Fruit fly (Drosophila melanogaster) whole organism, embryonic: ENCODE measurements around the gene CG31661.
A peak's percentile ranks its signal among the peaks of the same experiment; 100 is the strongest.

Source experiments
- Asciz ChIP-seq: fragments of 200-800 bp; sonication (Bioruptor generic); optimal IDR thresholded peaks from 2 replicates; lab custom pipeline; 2017; ENCODE audit warnings: missing biosample characterization, mild to moderate bottlenecking, missing genetic modification characterization, missing genetic modification reagents
- Atf3 ChIP-seq: fragments of 200-800 bp; sonication (Bioruptor generic); optimal IDR thresholded peaks from 3 replicates; lab custom pipeline; 2016; ENCODE audit warnings: missing biosample characterization, missing genetic modification characterization
- Atf6 ChIP-seq: fragments of 200-800 bp; sonication (Bioruptor generic); IDR thresholded peaks from 2 replicates; pipeline ENCODE4 v1.3.6; 2022; ENCODE audit warnings: missing biosample characterization, missing genetic modification characterization
- Blimp-1 ChIP-seq: fragments of 200-800 bp; sonication (Bioruptor generic); optimal IDR thresholded peaks from 3 replicates; lab custom pipeline; 2018; ENCODE audit warnings: missing biosample characterization, missing genetic modification characterization, mild to moderate bottlenecking, moderate library complexity, missing genetic modification reagents
- CG11560 ChIP-seq: fragments of 200-800 bp; sonication (Bioruptor generic); IDR thresholded peaks from 3 replicates; pipeline ENCODE4 v1.3.6; 2022; ENCODE audit warnings: missing biosample characterization, missing genetic modification characterization
- CG12104 ChIP-seq: fragments of 200-800 bp; sonication (Bioruptor generic); optimal IDR thresholded peaks from 3 replicates; lab custom pipeline; 2016; ENCODE audit warnings: missing biosample characterization, missing genetic modification characterization
- CG13775 ChIP-seq: fragments of 200-800 bp; sonication (Bioruptor generic); optimal IDR thresholded peaks from 3 replicates; lab custom pipeline; 2017; ENCODE audit warnings: missing biosample characterization, mild to moderate bottlenecking, missing genetic modification characterization
- CG14050 ChIP-seq: fragments of 200-800 bp; sonication (Bioruptor generic); IDR thresholded peaks from 3 replicates; pipeline ENCODE4 v1.3.6; 2022; ENCODE audit warnings: missing biosample characterization, missing genetic modification characterization
- CG1603 ChIP-seq: fragments of 200-800 bp; sonication (Bioruptor generic); optimal IDR thresholded peaks from 2 replicates; lab custom pipeline; 2019; ENCODE audit warnings: missing biosample characterization, mild to moderate bottlenecking, missing genetic modification characterization, moderate library complexity
- CG16863 ChIP-seq: fragments of 200-800 bp; sonication (Bioruptor generic); optimal IDR thresholded peaks from 3 replicates; lab custom pipeline; 2016; ENCODE audit warnings: missing biosample characterization, missing genetic modification characterization
- CG17361 ChIP-seq: fragments of 200-800 bp; sonication (Bioruptor generic); IDR thresholded peaks from 3 replicates; pipeline ENCODE4 v1.3.6; 2022; ENCODE audit warnings: missing biosample characterization, missing genetic modification characterization
- CG17612 ChIP-seq: fragments of 200-800 bp; sonication (Bioruptor generic); IDR thresholded peaks from 2 replicates; pipeline ENCODE4 v1.3.6; 2022; ENCODE audit warnings: missing biosample characterization, missing genetic modification characterization
- CG1792 ChIP-seq: fragments of 200-800 bp; sonication (Bioruptor generic); optimal IDR thresholded peaks from 2 replicates; lab custom pipeline; 2016; ENCODE audit warnings: missing biosample characterization, missing genetic modification characterization
- CG2116 ChIP-seq: fragments of 200-800 bp; sonication (Bioruptor generic); optimal IDR thresholded peaks from 3 replicates; lab custom pipeline; 2018; ENCODE audit warnings: missing biosample characterization, mild to moderate bottlenecking, missing genetic modification characterization
- CG2199 ChIP-seq: fragments of 200-800 bp; sonication (Bioruptor generic); IDR thresholded peaks from 3 replicates; pipeline ENCODE4 v1.3.6; 2022; ENCODE audit warnings: missing biosample characterization, missing genetic modification characterization
- CG2202 ChIP-seq: fragments of 200-800 bp; sonication (Bioruptor generic); optimal IDR thresholded peaks from 2 replicates; lab custom pipeline; 2018; ENCODE audit warnings: missing biosample characterization, mild to moderate bottlenecking, missing genetic modification characterization
- CG34422 ChIP-seq: fragments of 200-800 bp; sonication (Bioruptor generic); IDR thresholded peaks from 3 replicates; pipeline ENCODE4 v1.3.6; 2022; ENCODE audit warnings: missing biosample characterization, missing genetic modification characterization
- CG8281 ChIP-seq: fragments of 200-800 bp; sonication (Bioruptor generic); optimal IDR thresholded peaks from 2 replicates; lab custom pipeline; 2018; ENCODE audit warnings: missing biosample characterization, mild to moderate bottlenecking, missing genetic modification characterization, moderate library complexity
- CG8388 ChIP-seq: fragments of 200-800 bp; sonication (Bioruptor generic); optimal IDR thresholded peaks from 2 replicates; lab custom pipeline; 2019; ENCODE audit warnings: missing biosample characterization, mild to moderate bottlenecking, missing genetic modification characterization, moderate library complexity
- D19B ChIP-seq: fragments of 200-800 bp; sonication (Bioruptor generic); optimal IDR thresholded peaks from 2 replicates; lab custom pipeline; 2017; ENCODE audit warnings: missing biosample characterization, mild to moderate bottlenecking, missing genetic modification characterization
- Deaf1 ChIP-seq: fragments of 200-800 bp; optimal IDR thresholded peaks from 3 replicates; lab custom pipeline; 2019; ENCODE audit warnings: missing biosample characterization, mild to moderate bottlenecking, missing genetic modification characterization, moderate library complexity
- Drgx ChIP-seq: fragments of 200-800 bp; sonication (Bioruptor generic); IDR thresholded peaks from 2 replicates; pipeline ENCODE4 v1.3.6; 2022; ENCODE audit warnings: missing biosample characterization, missing genetic modification characterization
- HLH3B ChIP-seq: fragments of 200-800 bp; sonication (Bioruptor generic); IDR thresholded peaks from 2 replicates; pipeline ENCODE4 v1.3.6; 2022; ENCODE audit warnings: missing biosample characterization, missing genetic modification characterization
- Hr3 ChIP-seq: fragments of 200-800 bp; sonication (Bioruptor generic); optimal IDR thresholded peaks from 3 replicates; lab custom pipeline; 2016; ENCODE audit warnings: missing biosample characterization, missing genetic modification characterization
- MESR4 ChIP-seq: fragments of 200-800 bp; sonication (Bioruptor generic); optimal IDR thresholded peaks from 2 replicates; lab custom pipeline; 2018; ENCODE audit warnings: missing biosample characterization, mild to moderate bottlenecking, missing genetic modification characterization, moderate library complexity
- Myb ChIP-seq: fragments of 200-800 bp; sonication (Bioruptor generic); optimal IDR thresholded peaks from 2 replicates; lab custom pipeline; 2016; ENCODE audit warnings: missing biosample characterization, missing genetic modification characterization
- Nf-YA ChIP-seq: fragments of 200-800 bp; sonication (Bioruptor generic); IDR thresholded peaks from 2 replicates; pipeline ENCODE4 v1.3.6; 2022; ENCODE audit warnings: missing biosample characterization, missing genetic modification characterization
- Oli ChIP-seq: fragments of 200-800 bp; sonication (Bioruptor generic); optimal IDR thresholded peaks from 2 replicates; lab custom pipeline; 2018; ENCODE audit warnings: missing biosample characterization, mild to moderate bottlenecking, missing genetic modification characterization, moderate library complexity
- Sin3A ChIP-seq: fragments of >200 bp; optimal IDR thresholded peaks from 2 replicates; lab custom pipeline; 2018
- Sry-β ChIP-seq: fragments of 200-800 bp; sonication (Bioruptor generic); optimal IDR thresholded peaks from 2 replicates; lab custom pipeline; 2018; ENCODE audit warnings: missing biosample characterization, mild to moderate bottlenecking, missing genetic modification characterization, moderate library complexity
- Taf1 ChIP-seq: fragments of 200-800 bp; sonication (Bioruptor generic); IDR thresholded peaks from 2 replicates; pipeline ENCODE4 v1.3.6; 2022; ENCODE audit warnings: missing biosample characterization, missing genetic modification characterization
- az2 ChIP-seq: fragments of 200-800 bp; sonication (Bioruptor generic); optimal IDR thresholded peaks from 3 replicates; lab custom pipeline; 2016; ENCODE audit warnings: missing biosample characterization, missing genetic modification characterization
- bbx ChIP-seq: fragments of 200-800 bp; sonication (Bioruptor generic); IDR thresholded peaks from 2 replicates; pipeline ENCODE4 v1.3.6; 2022; ENCODE audit warnings: missing biosample characterization, missing genetic modification characterization; ENCODE audit not compliant: partially characterized antibody
- btn ChIP-seq: fragments of 200-800 bp; sonication (Bioruptor generic); optimal IDR thresholded peaks from 2 replicates; lab custom pipeline; 2016; ENCODE audit warnings: missing biosample characterization, missing genetic modification characterization
- gcm2 ChIP-seq: fragments of 200-800 bp; sonication (Bioruptor generic); optimal IDR thresholded peaks from 2 replicates; lab custom pipeline; 2016; ENCODE audit warnings: missing biosample characterization, missing genetic modification characterization
- hb ChIP-seq: fragments of 200-800 bp; sonication (Bioruptor generic); IDR thresholded peaks from 3 replicates; pipeline ENCODE4 v1.3.6; 2022; ENCODE audit warnings: missing biosample characterization, missing genetic modification characterization; ENCODE audit not compliant: partially characterized antibody
- hkb ChIP-seq, 2 experiments: fragments of 200-800 bp in 1 of 2; fragments of >200 bp in 1 of 2; sonication (Bioruptor generic) in 1 of 2; IDR thresholded peaks in 1 of 2; optimal IDR thresholded peaks in 1 of 2; 2 replicates each; pipeline versions ENCODE4 v1.3.6 to Lab custom; 2017 to 2022; ENCODE audit warnings: missing biosample characterization in 1 of 2, missing genetic modification characterization in 1 of 2
- mam ChIP-seq: fragments of 200-800 bp; sonication (Bioruptor generic); optimal IDR thresholded peaks from 3 replicates; lab custom pipeline; 2016; ENCODE audit warnings: missing biosample characterization, missing genetic modification characterization
- mirr ChIP-seq: fragments of 200-800 bp; sonication (Bioruptor generic); optimal IDR thresholded peaks from 3 replicates; lab custom pipeline; 2018; ENCODE audit warnings: missing biosample characterization, mild to moderate bottlenecking, missing genetic modification characterization
- nmo ChIP-seq: fragments of 200-800 bp; sonication (Bioruptor generic); optimal IDR thresholded peaks from 2 replicates; lab custom pipeline; 2018; ENCODE audit warnings: missing biosample characterization, mild to moderate bottlenecking, missing genetic modification characterization, moderate library complexity
- nom ChIP-seq: fragments of 200-800 bp; sonication (Bioruptor generic); optimal IDR thresholded peaks from 2 replicates; lab custom pipeline; 2017; ENCODE audit warnings: missing biosample characterization, missing genetic modification characterization, mild to moderate bottlenecking, moderate library complexity, missing genetic modification reagents
- pfk ChIP-seq: fragments of 200-800 bp; sonication (Bioruptor generic); optimal IDR thresholded peaks from 2 replicates; lab custom pipeline; 2018; ENCODE audit warnings: missing biosample characterization, mild to moderate bottlenecking, missing genetic modification characterization, moderate library complexity
- ro ChIP-seq: fragments of 200-800 bp; sonication (Bioruptor generic); IDR thresholded peaks from 2 replicates; pipeline ENCODE4 v1.3.6; 2022; ENCODE audit warnings: missing biosample characterization, missing genetic modification characterization
- run ChIP-seq: fragments of 200-800 bp; sonication (Bioruptor generic); optimal IDR thresholded peaks from 3 replicates; lab custom pipeline; 2018; ENCODE audit warnings: missing biosample characterization, mild to moderate bottlenecking, missing genetic modification characterization
- sima ChIP-seq: fragments of 200-800 bp; sonication (Bioruptor generic); optimal IDR thresholded peaks from 2 replicates; lab custom pipeline; 2016; ENCODE audit warnings: missing biosample characterization, missing genetic modification characterization
- tio ChIP-seq: fragments of 200-800 bp; sonication (Bioruptor generic); optimal IDR thresholded peaks from 2 replicates; lab custom pipeline; 2017; ENCODE audit warnings: missing biosample characterization, missing genetic modification characterization, inconsistent platforms
- ttk ChIP-seq: fragments of 200-800 bp; sonication (Bioruptor generic); IDR thresholded peaks from 2 replicates; pipeline ENCODE4 v2.1.2; 2022; ENCODE audit warnings: missing biosample characterization, missing genetic modification characterization
- wdn ChIP-seq: fragments of 200-800 bp; sonication (Bioruptor generic); IDR thresholded peaks from 2 replicates; pipeline ENCODE4 v1.3.6; 2022; ENCODE audit warnings: missing biosample characterization, missing genetic modification characterization
- zen ChIP-seq: fragments of 200-800 bp; sonication (Bioruptor generic); optimal IDR thresholded peaks from 3 replicates; lab custom pipeline; 2018; ENCODE audit warnings: missing biosample characterization, mild to moderate bottlenecking, missing genetic modification characterization, moderate library complexity
- zf30C ChIP-seq: fragments of 200-800 bp; sonication (Bioruptor generic); optimal IDR thresholded peaks from 3 replicates; lab custom pipeline; 2018; ENCODE audit warnings: missing biosample characterization, mild to moderate bottlenecking, missing genetic modification characterization
- zfh1 ChIP-seq: fragments of 200-800 bp; sonication (Bioruptor generic); IDR thresholded peaks from 3 replicates; pipeline ENCODE4 v1.3.6; 2022; ENCODE audit warnings: missing biosample characterization, missing genetic modification characterization

Gene CG31661

DNA sequence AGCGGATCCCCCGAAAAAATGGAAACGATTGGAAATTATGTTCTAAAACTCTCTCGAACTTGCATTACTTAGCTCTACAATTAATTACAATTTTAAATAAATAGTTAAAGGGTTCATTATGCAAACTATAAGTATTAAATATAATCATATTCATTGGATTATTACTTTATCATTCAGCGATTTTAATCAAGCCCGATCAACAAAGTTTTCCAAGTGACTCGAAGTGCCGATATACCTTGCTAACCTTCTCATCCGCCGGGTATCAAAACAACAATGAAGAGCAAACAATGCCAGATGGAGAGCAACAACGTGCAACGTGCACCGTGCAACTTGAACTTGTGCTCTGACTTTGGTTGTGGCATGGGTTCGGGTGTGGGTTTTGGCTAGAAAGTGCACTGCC lies 40.7 kb upstream of the CG31661 start (continued):
- no peak for TF ChIP-seq Atf3
- TF ChIP-seq CG1792 (GFP tag; lab: Kevin White, UChicago) = no peak
- no peak for TF ChIP-seq CG14050 (GFP tag; lab: Robert Waterston, UW)
- TF ChIP-seq Myb = no peak
- TF ChIP-seq CG17361 (GFP tag; lab: Robert Waterston, UW) = peak; percentile 51; the same call in 2 of the 3 replicates
- TF ChIP-seq bbx (GFP tag; lab: Robert Waterston, UW) = no peak
- peak; percentile 68 for TF ChIP-seq nmo (GFP tag; lab: Kevin White, UChicago)
- no peak for TF ChIP-seq Sry-β (GFP tag; lab: Kevin White, UChicago)
- peak; percentile 69 for TF ChIP-seq D19B
- no peak for TF ChIP-seq pfk
- TF ChIP-seq Asciz (GFP tag; lab: Kevin White, UChicago) = peak; percentile 16
- no peak for TF ChIP-seq nom
- peak; percentile 73 for TF ChIP-seq CG2202
- peak; percentile 16; the same call in 1 of the 2 replicates for TF ChIP-seq Nf-YA (GFP tag; lab: Robert Waterston, UW)
- TF ChIP-seq az2 (GFP tag; lab: Kevin White, UChicago) = peak; percentile 65
- TF ChIP-seq zfh1 (GFP tag; lab: Robert Waterston, UW) = peak; percentile 89
- TF ChIP-seq hkb (optimal IDR thresholded peaks at IDR 0.05; lab: Kevin White, UChicago) = no peak
- peak; percentile 58 for TF ChIP-seq hkb (GFP tag; IDR thresholded peaks at IDR 0.05; lab: Robert Waterston, UW)
- TF ChIP-seq CG34422 (GFP tag; lab: Robert Waterston, UW) = no peak
- no peak for TF ChIP-seq Taf1 (GFP tag; lab: Robert Waterston, UW)
- peak; percentile 28 for TF ChIP-seq CG13775 (GFP tag; lab: Kevin White, UChicago)
- TF ChIP-seq CG1603 (tag; lab: Kevin White, UChicago) = peak; percentile 73
- TF ChIP-seq gcm2 (GFP tag; lab: Kevin White, UChicago) = no peak
- TF ChIP-seq MESR4 (GFP tag; lab: Kevin White, UChicago) = no peak
- no peak for TF ChIP-seq ttk
- 0 out of 2 replicates have a peak, but pooled peaks have one; percentile 36 for TF ChIP-seq HLH3B (GFP tag; lab: Robert Waterston, UW)
- TF ChIP-seq tio (GFP tag; lab: Kevin White, UChicago) = no peak
- TF ChIP-seq zen (tag; lab: Kevin White, UChicago) = peak; percentile 72
- TF ChIP-seq CG8388 = peak; percentile 60
- no peak for TF ChIP-seq CG11560 (tag; lab: Robert Waterston, UW)
- no peak for TF ChIP-seq mam (GFP tag; lab: Kevin White, UChicago)
- TF ChIP-seq mirr = no peak
- no peak for TF ChIP-seq CG2199
- TF ChIP-seq hb = no peak
- TF ChIP-seq btn (GFP tag; lab: Kevin White, UChicago) = no peak
- no peak for TF ChIP-seq Deaf1 (tag; lab: Kevin White, UChicago)
- TF ChIP-seq Hr3 (GFP tag; lab: Kevin White, UChicago) = peak; percentile 28
- no peak for TF ChIP-seq Atf6
- peak; percentile 3 for TF ChIP-seq CG8281 (tag; lab: Kevin White, UChicago)
- no peak; the same call in 1 of the 2 replicates for TF ChIP-seq ro (GFP tag; lab: Robert Waterston, UW)
- no peak for TF ChIP-seq Sin3A (lab: Kevin White, UChicago)
- TF ChIP-seq CG17612 = no peak
- no peak for TF ChIP-seq CG16863 (GFP tag; lab: Kevin White, UChicago)
- TF ChIP-seq Drgx (GFP tag; lab: Robert Waterston, UW) = 0 out of 2 replicates have a peak, but pooled peaks have one; percentile 43
- TF ChIP-seq CG2116 (GFP tag; lab: Kevin White, UChicago) = no peak
- TF ChIP-seq run = no peak
- no peak for TF ChIP-seq wdn (GFP tag; lab: Robert Waterston, UW)
- TF ChIP-seq zf30C = no peak
- no peak for TF ChIP-seq sima (GFP tag; lab: Kevin White, UChicago)
- peak; percentile 82 for TF ChIP-seq Blimp-1 (GFP tag; lab: Kevin White, UChicago)
- no peak for TF ChIP-seq CG12104
- TF ChIP-seq Oli (tag; lab: Kevin White, UChicago) = peak; percentile 56
